Fruit fly (Drosophila melanogaster): ENCODE measurements around the gene Prosbeta4.

dm6 chr2L:16731799-16732198, at the start of gene Prosbeta4:
- no peak for TF ChIP-seq oc (tag; optimal IDR thresholded peaks at IDR 0.05)
- no peak for TF ChIP-seq gcm (GFP tag; optimal IDR thresholded peaks at IDR 0.05)
- no peak for TF ChIP-seq gt (GFP tag; IDR thresholded peaks at IDR 0.05)
- TF ChIP-seq lilli (GFP tag; optimal IDR thresholded peaks at IDR 0.05) = no peak
- TF ChIP-seq dysf (GFP tag; IDR thresholded peaks at IDR 0.05) = no peak
- TF ChIP-seq CG11398 (GFP tag; optimal IDR thresholded peaks at IDR 0.05) = no peak
- no peak for TF ChIP-seq Ravus (GFP tag; IDR thresholded peaks at IDR 0.05)
- TF ChIP-seq CG4730 (GFP tag; IDR thresholded peaks at IDR 0.05) = no peak
- TF ChIP-seq corto (GFP tag; optimal IDR thresholded peaks at IDR 0.05) = no peak
- no peak for TF ChIP-seq CG15601 (tag; optimal IDR thresholded peaks at IDR 0.05)

Measured in whole organism, embryonic.